Fruit fly (Drosophila melanogaster): ENCODE measurements around the gene CG6652.
A peak's percentile ranks its signal among the peaks of the same experiment; 100 is the strongest.

CG6652 gene

dm6 chr3L:17006250-17006693 lies 16.4 kb downstream of the CG6652 start:
- TF ChIP-seq CG9948 (tag; optimal IDR thresholded peaks at IDR 0.05) = no peak
- peak; percentile 63; the same call in 2 of the 3 replicates for TF ChIP-seq CG4496 (GFP tag; IDR thresholded peaks at IDR 0.05)
- TF ChIP-seq CG32121 (GFP tag; IDR thresholded peaks at IDR 0.05) = 0 out of 2 replicates have a peak, but pooled peaks have one; percentile 9

- TF ChIP-seq CG13204 (GFP tag; optimal IDR thresholded peaks at IDR 0.05) (no peak), EcR (GFP tag; optimal IDR thresholded peaks at IDR 0.05) (no peak)
Measured at dm6 chr3L:17005415-17005796, 17.2 kb downstream of the CG6652 start.

- TF ChIP-seq fd96Ca (GFP tag; IDR thresholded peaks at IDR 0.05) (0 out of 3 replicates have a peak, but pooled peaks have one; percentile 64), CG8301 (tag; optimal IDR thresholded peaks at IDR 0.05) (no peak), Pif1B (GFP tag; optimal IDR thresholded peaks at IDR 0.05) (no peak), gl (tag; optimal IDR thresholded peaks at IDR 0.05) (no peak), CG34367 (tag; optimal IDR thresholded peaks at IDR 0.05) (no peak), CG8159 (tag; optimal IDR thresholded peaks at IDR 0.05) (no peak), D1 (tag; optimal IDR thresholded peaks at IDR 0.05) (no peak), EcR (GFP tag; optimal IDR thresholded peaks at IDR 0.05) (peak; percentile 37), CG14655 (GFP tag; optimal IDR thresholded peaks at IDR 0.05) (no peak), CG9948 (tag; optimal IDR thresholded peaks at IDR 0.05) (no peak), CG17806 (tag; optimal IDR thresholded peaks at IDR 0.05) (peak; percentile 17), Ets98B (GFP tag; IDR thresholded peaks at IDR 0.05) (no peak), rn (GFP tag; IDR thresholded peaks at IDR 0.05) (no peak), CG4496 (GFP tag; IDR thresholded peaks at IDR 0.05) (peak; percentile 24; the same call in 1 of the 3 replicates), Snoo (tag; optimal IDR thresholded peaks at IDR 0.05) (no peak), Pif1A (GFP tag; optimal IDR thresholded peaks at IDR 0.05) (peak; percentile 46), CG12605 (GFP tag; IDR thresholded peaks at IDR 0.05) (no peak), CG13204 (GFP tag; optimal IDR thresholded peaks at IDR 0.05) (no peak), CG15710 (tag; optimal IDR thresholded peaks at IDR 0.05) (peak; percentile 30), CG32121 (GFP tag; IDR thresholded peaks at IDR 0.05) (no peak; the same call in 1 of the 2 replicates), CG10348 (GFP tag; IDR thresholded peaks at IDR 0.05) (0 out of 2 replicates have a peak, but pooled peaks have one; percentile 20)
Measured at dm6 chr3L:17004765-17005414, 17.8 kb downstream of the CG6652 start.

- TF ChIP-seq EcR (GFP tag; optimal IDR thresholded peaks at IDR 0.05) = peak; percentile 76
- peak; percentile 76 for TF ChIP-seq rn (GFP tag; IDR thresholded peaks at IDR 0.05)
- peak; percentile 85 for TF ChIP-seq CG9948 (tag; optimal IDR thresholded peaks at IDR 0.05)
- peak; percentile 84 for TF ChIP-seq Pif1A (GFP tag; optimal IDR thresholded peaks at IDR 0.05)
- peak; percentile 84 for TF ChIP-seq Pif1B (GFP tag; optimal IDR thresholded peaks at IDR 0.05)
- peak; percentile 85 for TF ChIP-seq CG8301 (tag; optimal IDR thresholded peaks at IDR 0.05)
- TF ChIP-seq CG13204 (GFP tag; optimal IDR thresholded peaks at IDR 0.05) = peak; percentile 90
- TF ChIP-seq CG4496 (GFP tag; IDR thresholded peaks at IDR 0.05) = peak; percentile 88
- TF ChIP-seq CG17806 (tag; optimal IDR thresholded peaks at IDR 0.05) = peak; percentile 92
- TF ChIP-seq CG12605 (GFP tag; IDR thresholded peaks at IDR 0.05) = 0 out of 2 replicates have a peak, but pooled peaks have one; percentile 38
- TF ChIP-seq CG14655 (GFP tag; optimal IDR thresholded peaks at IDR 0.05) = peak; percentile 89
- TF ChIP-seq fd96Ca (GFP tag; IDR thresholded peaks at IDR 0.05) = peak; percentile 85
- peak; percentile 70 for TF ChIP-seq gl (tag; optimal IDR thresholded peaks at IDR 0.05)
- peak; percentile 71 for TF ChIP-seq Ets98B (GFP tag; IDR thresholded peaks at IDR 0.05)
- TF ChIP-seq CG10348 (GFP tag; IDR thresholded peaks at IDR 0.05) = peak; percentile 75
- TF ChIP-seq CG8159 (tag; optimal IDR thresholded peaks at IDR 0.05) = peak; percentile 97
- TF ChIP-seq D1 (tag; optimal IDR thresholded peaks at IDR 0.05) = peak; percentile 71
- peak; percentile 85 for TF ChIP-seq CG32121 (GFP tag; IDR thresholded peaks at IDR 0.05)
- peak; percentile 96 for TF ChIP-seq CG15710 (tag; optimal IDR thresholded peaks at IDR 0.05)
- peak; percentile 84 for TF ChIP-seq Snoo (tag; optimal IDR thresholded peaks at IDR 0.05)
- peak; percentile 93 for TF ChIP-seq CG34367 (tag; optimal IDR thresholded peaks at IDR 0.05)
Measured at dm6 chr3L:17004218-17004759, 18.4 kb downstream of the CG6652 start.

- TF ChIP-seq CG12605 (GFP tag; IDR thresholded peaks at IDR 0.05) = no peak
- TF ChIP-seq CG15710 (tag; optimal IDR thresholded peaks at IDR 0.05) = no peak
- TF ChIP-seq CG4496 (GFP tag; IDR thresholded peaks at IDR 0.05) = 0 out of 3 replicates have a peak, but pooled peaks have one; percentile 25
Measured at dm6 chr3L:17003251-17004171, 19.1 kb downstream of the CG6652 start.
